Worm (Caenorhabditis elegans) whole organism, late embryonic: Measurements from ENCODE around the gene sorf-1.

Source experiments
- F13H6.1 ChIP-seq: sonication (generic microtip); optimal IDR thresholded peaks from 2 replicates; lab custom pipeline; 2016; ENCODE audit warnings: missing genetic modification characterization, missing compliant biosample characterization
- ceh-9 ChIP-seq: sonication (generic microtip); optimal IDR thresholded peaks from 2 replicates; lab custom pipeline; 2016; ENCODE audit warnings: mild to moderate bottlenecking, missing genetic modification characterization, inconsistent platforms, missing compliant biosample characterization
- elt-2 ChIP-seq: sonication (generic microtip); optimal IDR thresholded peaks from 2 replicates; lab custom pipeline; 2016; ENCODE audit warnings: missing genetic modification reagents, missing genetic modification characterization, missing compliant biosample characterization
- hlh-30 ChIP-seq: sonication (generic microtip); optimal IDR thresholded peaks from 2 replicates; lab custom pipeline; 2017; ENCODE audit warnings: antibody characterized with exemption, missing genetic modification characterization, missing compliant biosample characterization; ENCODE audit not compliant: insufficient read depth
- mec-3 ChIP-seq: sonication (generic microtip); optimal IDR thresholded peaks from 2 replicates; lab custom pipeline; 2016; ENCODE audit warnings: borderline replicate concordance, missing genetic modification characterization, missing compliant biosample characterization
- nhr-11 ChIP-seq: fragments of 150-350 bp; optimal IDR thresholded peaks from 2 replicates; lab custom pipeline; 2014; ENCODE audit warnings: missing biosample characterization, missing genetic modification characterization
- pag-3 ChIP-seq: sonication (generic microtip); optimal IDR thresholded peaks from 2 replicates; lab custom pipeline; 2016; ENCODE audit warnings: missing compliant biosample characterization, missing genetic modification characterization, borderline replicate concordance
- tbx-2 ChIP-seq: sonication (generic microtip); optimal IDR thresholded peaks from 2 replicates; lab custom pipeline; 2016; ENCODE audit warnings: missing genetic modification characterization, missing compliant biosample characterization
- tbx-7 ChIP-seq: sonication (generic microtip); optimal IDR thresholded peaks from 2 replicates; lab custom pipeline; 2016; ENCODE audit warnings: missing genotype, missing genetic modification characterization, missing compliant biosample characterization

Gene sorf-1

DNA sequence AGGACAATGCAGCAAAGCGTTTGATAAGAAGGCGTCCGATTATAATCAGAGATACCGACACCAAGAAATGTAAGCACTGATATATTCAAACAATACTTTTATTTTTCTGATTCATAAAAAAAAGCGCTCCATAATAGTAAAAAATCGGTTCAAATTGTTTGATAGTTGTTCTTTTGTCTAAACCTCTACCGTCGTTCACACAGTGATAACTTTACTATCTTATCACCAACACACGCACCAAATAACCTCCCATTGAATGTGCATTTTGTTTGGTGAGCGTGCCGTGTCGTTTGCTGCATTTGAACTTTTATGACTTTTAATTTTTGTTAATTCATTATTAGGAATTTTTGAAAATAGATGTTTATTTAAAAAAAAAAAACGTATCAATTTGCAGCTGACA is 44.9 kb downstream of the sorf-1 start:
- TF ChIP-seq elt-2 (tag; lab: Kevin White, UChicago) (peak; percentile 71), pag-3 (tag; lab: Kevin White, UChicago) (no peak)
- TF ChIP-seq, all 69 proteins: peak for 1

DNA sequence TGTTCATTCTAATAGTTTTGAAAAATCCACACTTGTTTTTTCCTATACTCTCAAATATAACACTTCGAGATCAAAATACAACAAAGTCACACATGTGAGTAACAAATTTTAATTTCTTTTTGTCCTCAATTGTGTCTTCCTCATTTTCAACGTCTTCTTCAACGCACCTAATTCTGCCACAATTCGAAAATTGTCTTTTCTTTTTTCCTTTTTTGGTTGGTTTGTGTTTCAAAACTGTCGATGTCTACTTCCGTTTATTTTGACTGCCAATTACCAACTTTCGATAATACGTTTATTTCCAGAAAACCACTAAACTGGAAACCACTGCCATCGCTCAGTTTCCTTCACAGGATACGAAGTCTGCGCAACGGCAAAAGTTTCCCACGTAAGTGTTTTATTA is 46.2 kb downstream of the sorf-1 start, which contains the start of gene F11D5.1:
F11D5.1 (plus strand) TSS at position 301 of the 400 bp plus-strand sequence.
- TF ChIP-seq F13H6.1 (tag; lab: Kevin White, UChicago) (no peak), ceh-9 (tag; lab: Kevin White, UChicago) (no peak), mec-3 (no peak), hlh-30 (tag; lab: Kevin White, UChicago) (no peak), tbx-2 (tag; lab: Kevin White, UChicago) (no peak), nhr-11 (tag; lab: Kevin White, UChicago) (no peak), tbx-7 (tag; lab: Kevin White, UChicago) (no peak), pag-3 (tag; lab: Kevin White, UChicago) (no peak)
